Fruit fly (Drosophila melanogaster): ENCODE measurements around the gene opa.
A peak's percentile ranks its signal among the peaks of the same experiment; 100 is the strongest.

The opa gene

DNA sequence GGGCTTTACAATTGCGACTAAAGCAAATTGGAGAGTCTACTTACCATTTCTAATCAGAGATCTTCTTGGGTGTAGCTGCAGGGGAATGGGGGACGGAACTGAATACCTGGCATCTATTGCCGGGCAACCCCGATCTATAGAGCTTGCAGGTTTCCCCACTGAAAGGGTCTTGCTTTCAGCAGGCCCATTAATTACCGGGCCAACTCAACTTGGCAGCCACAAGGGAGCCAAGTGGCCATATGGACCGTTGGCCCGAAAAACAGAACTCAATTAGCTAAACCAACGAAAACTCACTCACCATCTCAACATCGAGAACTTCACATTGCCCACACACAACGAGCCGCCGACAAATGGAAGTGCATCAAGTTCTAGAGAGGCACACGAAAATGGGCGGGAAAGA lies 25.8 kb downstream of the opa start, which contains the start of gene laf:
laf (minus strand) TSS at position 101 of the 400 bp plus-strand sequence.
- no peak for TF ChIP-seq fru (GFP tag; optimal IDR thresholded peaks at IDR 0.05)
- TF ChIP-seq h (GFP tag; optimal IDR thresholded peaks at IDR 0.05), result no peak
- TF ChIP-seq CG32264 (GFP tag; optimal IDR thresholded peaks at IDR 0.05), result no peak
- no peak for TF ChIP-seq dmrt93B (GFP tag; optimal IDR thresholded peaks at IDR 0.05)
- TF ChIP-seq foxo (GFP tag; optimal IDR thresholded peaks at IDR 0.05), result no peak
- TF ChIP-seq CrebA (GFP tag; optimal IDR thresholded peaks at IDR 0.05; ENCODE audit: borderline replicate concordance), result no peak
- no peak for TF ChIP-seq GATAd (GFP tag; optimal IDR thresholded peaks at IDR 0.05)
- no peak for TF ChIP-seq HLH106 (tag; optimal IDR thresholded peaks at IDR 0.05)
- TF ChIP-seq lola (GFP tag; optimal IDR thresholded peaks at IDR 0.05), result no peak
- no peak for TF ChIP-seq Vsx2 (GFP tag; optimal IDR thresholded peaks at IDR 0.05; ENCODE audit: partially characterized antibody)
- no peak for TF ChIP-seq sv (GFP tag; optimal IDR thresholded peaks at IDR 0.05)
- no peak for TF ChIP-seq CG9705 (GFP tag; optimal IDR thresholded peaks at IDR 0.05)

DNA sequence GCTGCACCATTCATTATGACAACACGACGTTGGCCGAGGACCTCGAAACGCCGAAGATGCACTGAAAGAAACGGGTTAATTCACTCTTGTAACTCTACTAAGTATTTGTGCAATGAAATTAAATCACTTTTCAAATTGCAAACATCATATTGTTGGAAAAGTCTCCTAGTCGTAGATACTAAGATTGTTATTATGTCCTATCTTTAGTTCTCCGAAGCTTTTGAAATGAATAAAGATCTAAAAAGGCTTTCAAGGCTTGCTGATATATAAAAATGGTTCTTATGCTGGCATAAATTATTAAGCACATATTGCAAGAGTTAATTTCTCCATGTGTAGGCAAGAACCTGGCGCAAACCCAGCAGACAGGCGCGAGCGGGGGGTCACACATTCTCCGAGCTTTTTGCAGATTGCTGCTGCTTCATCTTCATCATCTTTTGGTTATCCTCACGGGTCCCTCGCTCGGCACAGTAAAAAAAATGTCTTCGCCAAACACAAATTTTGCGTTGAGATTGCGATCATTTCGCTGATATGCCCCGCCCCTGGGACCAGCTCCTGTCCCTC lies 30.7 kb downstream of the opa start:
- no peak for TF ChIP-seq jim (GFP tag; optimal IDR thresholded peaks at IDR 0.05)
- peak; percentile 19 for TF ChIP-seq Vsx2 (GFP tag; optimal IDR thresholded peaks at IDR 0.05; ENCODE audit: partially characterized antibody)
- TF ChIP-seq pan (optimal IDR thresholded peaks at IDR 0.05), result no peak
- TF ChIP-seq foxo (GFP tag; optimal IDR thresholded peaks at IDR 0.05), result peak in 1 of 2 experiments; percentile 90
- TF ChIP-seq br (GFP tag; optimal IDR thresholded peaks at IDR 0.05), result peak; percentile 87
- no peak for TF ChIP-seq Hr78 (GFP tag; optimal IDR thresholded peaks at IDR 0.05)
- TF ChIP-seq woc (GFP tag; optimal IDR thresholded peaks at IDR 0.05), result peak; percentile 78
- TF ChIP-seq Dfd (GFP tag; optimal IDR thresholded peaks at IDR 0.05), result no peak
- TF ChIP-seq OdsH (GFP tag; optimal IDR thresholded peaks at IDR 0.05), result peak; percentile 90
- TF ChIP-seq sv (GFP tag; optimal IDR thresholded peaks at IDR 0.05), result no peak
- TF ChIP-seq Myc (optimal IDR thresholded peaks at IDR 0.05), result no peak
- TF ChIP-seq rgr (GFP tag; optimal IDR thresholded peaks at IDR 0.05), result peak; percentile 86
- peak; percentile 63 for TF ChIP-seq sage (GFP tag; optimal IDR thresholded peaks at IDR 0.05)
- TF ChIP-seq GATAd (GFP tag; optimal IDR thresholded peaks at IDR 0.05), result no peak
- TF ChIP-seq Sp1 (GFP tag; optimal IDR thresholded peaks at IDR 0.05), result peak; percentile 92
- no peak for TF ChIP-seq dl (GFP tag; optimal IDR thresholded peaks at IDR 0.05; ENCODE audit: insufficient read depth in 1 of 2, partially characterized antibody in 2 of 2)
- TF ChIP-seq Abd-B (GFP tag; optimal IDR thresholded peaks at IDR 0.05), result no peak
- peak; percentile 92 for TF ChIP-seq fru (GFP tag; optimal IDR thresholded peaks at IDR 0.05)
- TF ChIP-seq N (GFP tag; optimal IDR thresholded peaks at IDR 0.05), result no peak
- TF ChIP-seq CrebA (GFP tag; optimal IDR thresholded peaks at IDR 0.05; ENCODE audit: borderline replicate concordance), result no peak
- TF ChIP-seq psq (GFP tag; optimal IDR thresholded peaks at IDR 0.05), result peak; percentile 83
- TF ChIP-seq Rel (GFP tag; optimal IDR thresholded peaks at IDR 0.05), result no peak
- TF ChIP-seq Rel (tag; optimal IDR thresholded peaks at IDR 0.05), result peak; percentile 39
- TF ChIP-seq HLH106 (tag; optimal IDR thresholded peaks at IDR 0.05), result peak; percentile 92
- TF ChIP-seq dsf (GFP tag; optimal IDR thresholded peaks at IDR 0.05; ENCODE audit: borderline replicate concordance), result peak; percentile 16
- TF ChIP-seq CG32264 (GFP tag; optimal IDR thresholded peaks at IDR 0.05), result peak; percentile 53
- TF ChIP-seq h (GFP tag; optimal IDR thresholded peaks at IDR 0.05), result peak; percentile 87
- no peak for TF ChIP-seq Mio (GFP tag; optimal IDR thresholded peaks at IDR 0.05)
- no peak for TF ChIP-seq Hr83 (GFP tag; optimal IDR thresholded peaks at IDR 0.05; ENCODE audit: poor library complexity, severe bottlenecking)
- TF ChIP-seq Hnf4 (GFP tag; optimal IDR thresholded peaks at IDR 0.05), result peak; percentile 79
- peak; percentile 83 for TF ChIP-seq CG9705 (GFP tag; optimal IDR thresholded peaks at IDR 0.05)
- peak; percentile 75 for TF ChIP-seq brk (GFP tag; optimal IDR thresholded peaks at IDR 0.05)
- no peak for TF ChIP-seq tai (GFP tag; optimal IDR thresholded peaks at IDR 0.05)
- TF ChIP-seq ey (GFP tag; optimal IDR thresholded peaks at IDR 0.05), result peak; percentile 88
- TF ChIP-seq lola (GFP tag; optimal IDR thresholded peaks at IDR 0.05), result no peak
- peak; percentile 81 for TF ChIP-seq dmrt93B (GFP tag; optimal IDR thresholded peaks at IDR 0.05)
- no peak for TF ChIP-seq usp (GFP tag; optimal IDR thresholded peaks at IDR 0.05)
- no peak for TF ChIP-seq Dif (GFP tag; optimal IDR thresholded peaks at IDR 0.05; ENCODE audit: partially characterized antibody)
- TF ChIP-seq Jra (GFP tag; optimal IDR thresholded peaks at IDR 0.05), result peak; percentile 41
